Worm (Caenorhabditis elegans): ENCODE measurements around the gene K05F1.1.
A peak's percentile ranks its signal among the peaks of the same experiment; 100 is the strongest.

ce11 chrII:5836153-5836719 lies 35.1 kb downstream of the K05F1.1 start, which contains the start of gene fzo-1:
- TF ChIP-seq klf-2 (GFP tag; conservative IDR thresholded peaks at IDR 0.05) (0 out of 2 replicates have a peak, but pooled peaks have one; percentile 14), T22C8.4 (GFP tag; IDR thresholded peaks at IDR 0.05) (no peak), tab-1 (GFP tag; IDR thresholded peaks at IDR 0.05) (no peak), ztf-29 (GFP tag; IDR thresholded peaks at IDR 0.05) (no peak), ref-1 (GFP tag; conservative IDR thresholded peaks at IDR 0.05) (no peak), flt-1 (GFP tag; IDR thresholded peaks at IDR 0.05) (no peak), ztf-23 (GFP tag; IDR thresholded peaks at IDR 0.05) (peak; percentile 79; the same call in 1 of the 2 replicates)
